Worm (Caenorhabditis elegans) whole organism, young adult: ENCODE results near the gene ZK354.3.

Source experiments
- F23B12.7 ChIP-seq: sonication (generic microtip); optimal IDR thresholded peaks from 2 replicates; lab custom pipeline; 2017; ENCODE audit warnings: missing genetic modification characterization, mild to moderate bottlenecking, missing compliant biosample characterization, antibody characterized with exemption, moderate library complexity; ENCODE audit not compliant: insufficient read depth
- K12H6.12 ChIP-seq: fragments of 200-800 bp; sonication (Bioruptor generic); optimal IDR thresholded peaks from 2 replicates; lab custom pipeline; 2018; ENCODE audit warnings: mild to moderate bottlenecking, missing genetic modification characterization, missing compliant biosample characterization
- Y79H2A.3 ChIP-seq: fragments of 200-800 bp; sonication (Bioruptor generic); conservative IDR thresholded peaks from 2 replicates; pipeline ENCODE4 v1.3.6; 2022; ENCODE audit warnings: missing genetic modification reagents, missing genetic modification characterization, missing compliant biosample characterization
- attf-3 ChIP-seq: fragments of 200-800 bp; sonication (Bioruptor generic); conservative IDR thresholded peaks from 2 replicates; pipeline ENCODE4 v1.3.6; 2022; ENCODE audit warnings: missing genetic modification reagents, missing genetic modification characterization, missing compliant biosample characterization
- ceh-58 ChIP-seq: fragments of 200-800 bp; sonication (Bioruptor generic); IDR thresholded peaks from 2 replicates; pipeline ENCODE4 v1.3.6; 2022; ENCODE audit warnings: missing genetic modification characterization, missing compliant biosample characterization
- egl-44 ChIP-seq: fragments of 200-800 bp; sonication (Bioruptor generic); IDR thresholded peaks from 2 replicates; pipeline ENCODE4 v1.3.6; 2022; ENCODE audit warnings: missing genetic modification reagents, missing genetic modification characterization, missing compliant biosample characterization
- lin-35 ChIP-seq, 3 experiments: fragments of 150-350 bp in 2 of 3; sonication (generic microtip) in 1 of 3; optimal IDR thresholded peaks; 2 replicates each; lab custom pipeline; 2014 to 2018; ENCODE audit warnings: missing biosample characterization in 3 of 3, missing genetic modification characterization in 3 of 3, missing genetic modification reagents in 3 of 3
- snpc-3.4 ChIP-seq: sonication (generic microtip); optimal IDR thresholded peaks from 2 replicates; lab custom pipeline; 2017; ENCODE audit warnings: missing genetic modification characterization, mild to moderate bottlenecking, missing compliant biosample characterization, antibody characterized with exemption, moderate library complexity, missing genotype, missing genetic modification reagents
- tlf-1 ChIP-seq: fragments of 200-800 bp; sonication (Bioruptor generic); optimal IDR thresholded peaks from 2 replicates; lab custom pipeline; 2018; ENCODE audit warnings: mild to moderate bottlenecking, missing genetic modification characterization, missing compliant biosample characterization
- unc-62 ChIP-seq: fragments of 150-350 bp; optimal IDR thresholded peaks from 2 replicates; lab custom pipeline; 2014; ENCODE audit warnings: missing biosample characterization, missing genetic modification reagents, missing genetic modification characterization

ce11 chrIV:5339255-5339654 lies 29.4 kb downstream of the ZK354.3 start, which contains the start of gene Y4C6B.2:
- TF ChIP-seq K12H6.12 (tag; lab: Kevin White, UChicago): no peak
- TF ChIP-seq unc-62 (GFP tag; lab: Kevin White, UChicago): no peak
- TF ChIP-seq lin-35 (GFP tag; optimal IDR thresholded peaks at IDR 0.05; lab: Kevin White, UChicago): no peak
- no peak for TF ChIP-seq ceh-58 (GFP tag; lab: Robert Waterston, UW)
- no peak for TF ChIP-seq F23B12.7 (tag; lab: Kevin White, UChicago)
- TF ChIP-seq tlf-1: no peak
- no peak for TF ChIP-seq egl-44
- TF ChIP-seq snpc-3.4 (tag; lab: Kevin White, UChicago): no peak
- no peak for TF ChIP-seq attf-3 (GFP tag; lab: Robert Waterston, UW)
- TF ChIP-seq Y79H2A.3 (GFP tag; lab: Robert Waterston, UW): no peak
